Worm (Caenorhabditis elegans) whole organism, L4 larva: Measurements from ENCODE around the gene sri-37.

ENCODE experiments used
- F44E2.7 ChIP-seq: fragments of 200-800 bp; sonication (Bioruptor generic); IDR thresholded peaks from 2 replicates; pipeline ENCODE4 v2.1.2; 2022; ENCODE audit warnings: missing genetic modification characterization, missing compliant biosample characterization
- R02D3.7 ChIP-seq: fragments of 150-350 bp; sonication (generic microtip); optimal IDR thresholded peaks from 3 replicates; lab custom pipeline; 2014; ENCODE audit warnings: missing biosample characterization, missing genetic modification characterization
- T26A8.4 ChIP-seq: fragments of 200-800 bp; sonication (Bioruptor generic); IDR thresholded peaks from 2 replicates; pipeline ENCODE4 v1.3.6; 2022; ENCODE audit warnings: missing genetic modification characterization, missing compliant biosample characterization
- aha-1 ChIP-seq: fragments of 150-350 bp; peaks from one replicate; lab custom pipeline; 2014; ENCODE audit warnings: missing biosample characterization, missing genetic modification characterization
- ama-1 ChIP-seq: fragments of 150-350 bp; optimal IDR thresholded peaks from 2 replicates; lab custom pipeline; 2014; ENCODE audit warnings: inconsistent platforms, mixed read lengths
- arid-1 ChIP-seq: fragments of 200-800 bp; sonication (Bioruptor generic); conservative IDR thresholded peaks from 2 replicates; pipeline ENCODE4 v1.3.6; 2022; ENCODE audit warnings: missing genetic modification reagents, missing genetic modification characterization, missing compliant biosample characterization
- attf-4 ChIP-seq: sonication (generic microtip); optimal IDR thresholded peaks from 3 replicates; lab custom pipeline; 2017; ENCODE audit warnings: missing biosample characterization, missing genetic modification characterization
- ceh-28 ChIP-seq: fragments of 150-350 bp; optimal IDR thresholded peaks from 2 replicates; lab custom pipeline; 2014; ENCODE audit warnings: missing biosample characterization, missing genetic modification reagents, missing genetic modification characterization
- ceh-32 ChIP-seq: sonication (generic microtip); optimal IDR thresholded peaks from 2 replicates; lab custom pipeline; 2016; ENCODE audit warnings: mild to moderate bottlenecking, missing genetic modification characterization, missing compliant biosample characterization; ENCODE audit not compliant: poor library complexity
- ceh-82 ChIP-seq: sonication (generic microtip); optimal IDR thresholded peaks from 2 replicates; lab custom pipeline; 2017; ENCODE audit warnings: missing biosample characterization, missing genetic modification characterization
- cey-2 ChIP-seq: sonication (generic microtip); optimal IDR thresholded peaks from 3 replicates; lab custom pipeline; 2017; ENCODE audit warnings: missing genetic modification characterization, mild to moderate bottlenecking, missing compliant biosample characterization, antibody characterized with exemption, borderline replicate concordance; ENCODE audit not compliant: insufficient read depth
- daf-12 ChIP-seq: fragments of 150-350 bp; optimal IDR thresholded peaks from 2 replicates; lab custom pipeline; 2014; ENCODE audit warnings: missing biosample characterization, missing genetic modification reagents, missing genetic modification characterization
- daf-16 ChIP-seq, 3 experiments: sonication (generic microtip); optimal IDR thresholded peaks; 2 replicates each; lab custom pipeline; 2016 to 2017; ENCODE audit warnings: missing genetic modification characterization in 3 of 3, missing genetic modification reagents in 3 of 3, mild to moderate bottlenecking in 2 of 3, missing compliant biosample characterization in 2 of 3, missing biosample characterization in 1 of 3, moderate library complexity in 1 of 3
- daf-8 ChIP-seq: fragments of 200-800 bp; sonication (Bioruptor generic); IDR thresholded peaks from 2 replicates; pipeline ENCODE4 v1.3.6; 2022; ENCODE audit warnings: missing genetic modification characterization, missing compliant biosample characterization
- dmd-8 ChIP-seq: fragments of 200-800 bp; sonication (Bioruptor generic); IDR thresholded peaks from 2 replicates; pipeline ENCODE4 v1.3.6; 2022; ENCODE audit warnings: missing genetic modification characterization, missing compliant biosample characterization
- dmd-9 ChIP-seq: fragments of 200-800 bp; sonication (Bioruptor generic); IDR thresholded peaks from 2 replicates; pipeline ENCODE4 v1.3.6; 2022; ENCODE audit warnings: missing genetic modification reagents, missing genetic modification characterization, missing compliant biosample characterization
- duxl-1 ChIP-seq: sonication (generic microtip); optimal IDR thresholded peaks from 2 replicates; lab custom pipeline; 2016; ENCODE audit warnings: mild to moderate bottlenecking, missing genetic modification characterization, moderate library complexity, missing compliant biosample characterization; ENCODE audit not compliant: poor library complexity
- dve-1 ChIP-seq: sonication (generic microtip); optimal IDR thresholded peaks from 2 replicates; lab custom pipeline; 2017; ENCODE audit warnings: antibody characterized with exemption, mild to moderate bottlenecking, missing genetic modification characterization, missing compliant biosample characterization; ENCODE audit not compliant: insufficient read depth
- egl-27 ChIP-seq: sonication (generic microtip); optimal IDR thresholded peaks from 3 replicates; lab custom pipeline; 2017; ENCODE audit warnings: missing biosample characterization, missing genetic modification reagents, missing genetic modification characterization
- fkh-10 ChIP-seq: fragments of 150-350 bp; optimal IDR thresholded peaks from 2 replicates; lab custom pipeline; 2014; ENCODE audit warnings: missing biosample characterization, missing genetic modification reagents, missing genetic modification characterization
- fos-1 ChIP-seq: fragments of 150-350 bp; optimal IDR thresholded peaks from 2 replicates; lab custom pipeline; 2014; ENCODE audit warnings: missing biosample characterization, missing genetic modification characterization
- gei-8 ChIP-seq: fragments of 200-800 bp; sonication (Bioruptor generic); optimal IDR thresholded peaks from 2 replicates; lab custom pipeline; 2018; ENCODE audit warnings: mild to moderate bottlenecking, missing genetic modification characterization, missing compliant biosample characterization
- hif-1 ChIP-seq, 2 experiments: sonication (generic microtip); optimal IDR thresholded peaks; 2 replicates each; lab custom pipeline; 2016 to 2017; ENCODE audit warnings: missing compliant biosample characterization in 2 of 2, missing genetic modification characterization in 2 of 2, missing genetic modification reagents in 2 of 2, missing genotype in 2 of 2, mild to moderate bottlenecking in 1 of 2
- lim-7 ChIP-seq: fragments of 200-800 bp; sonication (Bioruptor generic); IDR thresholded peaks from 2 replicates; pipeline ENCODE4 v1.3.6; 2022; ENCODE audit warnings: missing genetic modification characterization, missing compliant biosample characterization
- lin-1 ChIP-seq: fragments of 200-800 bp; sonication (Bioruptor generic); IDR thresholded peaks from 2 replicates; pipeline ENCODE4 v1.3.6; 2022; ENCODE audit warnings: missing genetic modification reagents, missing genetic modification characterization, missing compliant biosample characterization
- lin-13 ChIP-seq: fragments of 150-350 bp; optimal IDR thresholded peaks from 2 replicates; lab custom pipeline; 2014; ENCODE audit warnings: missing biosample characterization, missing genetic modification reagents, missing genetic modification characterization
- lin-39 ChIP-seq: fragments of 150-350 bp; optimal IDR thresholded peaks from 2 replicates; lab custom pipeline; 2014; ENCODE audit warnings: missing biosample characterization, missing genetic modification reagents, missing genetic modification characterization
- lsy-2 ChIP-seq, 2 experiments: fragments of 150-350 bp in 1 of 2; sonication (generic microtip) in 1 of 2; optimal IDR thresholded peaks; 2 replicates each; lab custom pipeline; 2014 to 2017; ENCODE audit warnings: missing biosample characterization in 2 of 2, missing genetic modification characterization in 2 of 2
- madf-5 ChIP-seq, 2 experiments: fragments of 200-800 bp; sonication (Bioruptor generic); IDR thresholded peaks; 2 replicates each; pipeline ENCODE4 v1.3.6; 2022; ENCODE audit warnings: missing compliant biosample characterization in 2 of 2, missing genetic modification characterization in 2 of 2
- madf-9 ChIP-seq: fragments of 200-800 bp; sonication (Bioruptor generic); conservative IDR thresholded peaks from 2 replicates; pipeline ENCODE4 v1.3.6; 2022; ENCODE audit warnings: missing genetic modification reagents, missing genetic modification characterization, missing compliant biosample characterization
- mdt-29 ChIP-seq: fragments of 200-800 bp; sonication (Bioruptor generic); IDR thresholded peaks from 2 replicates; pipeline ENCODE4 v1.3.6; 2022; ENCODE audit warnings: missing genetic modification reagents, missing genetic modification characterization, missing compliant biosample characterization
- mes-2 ChIP-seq: sonication (generic microtip); optimal IDR thresholded peaks from 2 replicates; lab custom pipeline; 2016; ENCODE audit warnings: missing genotype, mild to moderate bottlenecking, missing genetic modification characterization, missing compliant biosample characterization; ENCODE audit not compliant: poor library complexity, severe bottlenecking
- nhr-10 ChIP-seq: fragments of 150-350 bp; optimal IDR thresholded peaks from 2 replicates; lab custom pipeline; 2014; ENCODE audit warnings: missing biosample characterization, missing genetic modification characterization
- nhr-102 ChIP-seq: sonication (generic microtip); optimal IDR thresholded peaks from 2 replicates; lab custom pipeline; 2016; ENCODE audit warnings: mild to moderate bottlenecking, missing genetic modification characterization, moderate library complexity, missing compliant biosample characterization
- nhr-28 ChIP-seq: fragments of 150-350 bp; optimal IDR thresholded peaks from 2 replicates; lab custom pipeline; 2014; ENCODE audit warnings: missing biosample characterization, missing genetic modification characterization
- nhr-6 ChIP-seq: fragments of 150-350 bp; optimal IDR thresholded peaks from 2 replicates; lab custom pipeline; 2014; ENCODE audit warnings: missing biosample characterization, missing genetic modification characterization
- php-3 ChIP-seq: fragments of 200-800 bp; sonication (Bioruptor generic); IDR thresholded peaks from 2 replicates; pipeline ENCODE4 v1.3.6; 2022; ENCODE audit warnings: missing genetic modification reagents, missing genetic modification characterization, missing compliant biosample characterization
- pqm-1 ChIP-seq: sonication (generic microtip); optimal IDR thresholded peaks from 2 replicates; lab custom pipeline; 2017; ENCODE audit warnings: missing biosample characterization, missing genetic modification characterization
- rbr-2 ChIP-seq: sonication (generic microtip); optimal IDR thresholded peaks from 2 replicates; lab custom pipeline; 2016; ENCODE audit warnings: missing genotype, missing genetic modification characterization, missing compliant biosample characterization
- set-16 ChIP-seq: fragments of 200-800 bp; sonication (Bioruptor generic); IDR thresholded peaks from 2 replicates; pipeline ENCODE4 v1.3.6; 2022; ENCODE audit warnings: missing genetic modification reagents, missing genetic modification characterization, missing compliant biosample characterization
- snpc-4 ChIP-seq: fragments of 150-350 bp; optimal IDR thresholded peaks from 2 replicates; lab custom pipeline; 2014; ENCODE audit warnings: missing biosample characterization, missing genetic modification characterization
- spr-3 ChIP-seq: fragments of 200-800 bp; sonication (Bioruptor generic); optimal IDR thresholded peaks from 2 replicates; lab custom pipeline; 2018; ENCODE audit warnings: mild to moderate bottlenecking, missing genetic modification characterization, missing compliant biosample characterization
- tra-1 ChIP-seq: fragments of 200-800 bp; sonication (Bioruptor generic); IDR thresholded peaks from 2 replicates; pipeline ENCODE4 v1.3.6; 2022; ENCODE audit warnings: missing genetic modification reagents, missing genetic modification characterization, missing compliant biosample characterization
- zfp-3 ChIP-seq: fragments of 200-800 bp; sonication (Bioruptor generic); conservative IDR thresholded peaks from 2 replicates; pipeline ENCODE4 v1.3.6; 2022; ENCODE audit warnings: missing genetic modification reagents, missing genetic modification characterization, missing compliant biosample characterization
- zip-11 ChIP-seq: fragments of 200-800 bp; sonication (Bioruptor generic); IDR thresholded peaks from 2 replicates; pipeline ENCODE4 v1.3.6; 2022; ENCODE audit warnings: missing genetic modification characterization, missing compliant biosample characterization

sri-37 gene

DNA sequence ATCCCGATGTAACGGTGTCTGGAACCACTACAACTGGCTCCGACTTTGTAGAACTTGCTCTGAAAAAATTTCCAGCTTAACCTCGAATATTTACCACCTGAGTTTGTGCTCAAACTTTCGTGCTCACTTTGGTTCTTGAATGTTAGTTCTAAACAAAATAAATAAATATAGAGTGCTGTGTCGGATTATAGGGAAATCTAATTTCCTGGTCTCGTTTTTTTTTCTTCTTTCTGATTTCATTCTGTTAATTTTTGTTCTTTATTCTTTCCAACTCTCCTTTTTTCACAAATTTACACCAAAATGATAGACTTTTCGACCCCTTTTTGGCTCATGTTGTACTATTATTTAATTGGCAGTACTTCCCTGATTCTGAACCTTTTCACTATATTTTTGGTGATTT lies at the start of gene sri-37:
Gene sri-37, plus strand, starts transcription at position 301 of the 400 bp plus-strand sequence.
- no peak for TF ChIP-seq cey-2 (tag; lab: Kevin White, UChicago)
- TF ChIP-seq nhr-6: no peak
- no peak for TF ChIP-seq snpc-4 (tag; lab: Kevin White, UChicago)
- TF ChIP-seq attf-4 (tag; lab: Kevin White, UChicago): no peak
- no peak for TF ChIP-seq pqm-1
- TF ChIP-seq spr-3 (GFP tag; lab: Kevin White, UChicago): no peak

DNA sequence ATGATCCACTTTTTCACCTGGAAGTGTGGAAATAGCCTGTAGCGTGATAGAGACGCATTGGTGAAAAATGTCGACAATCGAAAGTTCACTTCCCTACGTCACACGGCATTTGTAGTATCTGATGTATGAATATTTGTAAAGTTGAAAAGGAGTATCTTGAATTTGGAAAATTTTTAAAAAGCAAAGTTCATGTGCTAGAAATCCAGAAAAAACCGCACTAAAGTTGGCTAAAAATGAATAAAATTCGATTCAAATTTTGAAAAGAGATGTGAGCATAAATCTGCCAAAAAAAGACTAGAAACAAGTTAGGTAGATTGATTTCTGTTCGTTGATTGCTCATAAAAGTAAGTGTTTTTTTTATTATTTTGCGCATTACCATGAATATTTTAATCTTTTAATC lies 46.3 kb upstream of the sri-37 start, which contains the start of gene sri-74:
Gene sri-74, minus strand, starts transcription at position 101 of the 400 bp plus-strand sequence.
- TF ChIP-seq lsy-2 (tag; optimal IDR thresholded peaks at IDR 0.05; lab: Kevin White, UChicago) (no peak), madf-9 (no peak), php-3 (GFP tag; lab: Robert Waterston, UW) (no peak), zfp-3 (GFP tag; lab: Robert Waterston, UW) (no peak), F44E2.7 (GFP tag; lab: Robert Waterston, UW) (no peak), set-16 (GFP tag; lab: Robert Waterston, UW) (no peak), nhr-28 (no peak), rbr-2 (tag; lab: Kevin White, UChicago) (no peak), mes-2 (no peak), mdt-29 (GFP tag; lab: Robert Waterston, UW) (no peak), duxl-1 (no peak), daf-8 (GFP tag; lab: Robert Waterston, UW) (no peak), dmd-8 (no peak), fos-1 (no peak), ama-1 (lab: Kevin White, UChicago) (no peak), arid-1 (GFP tag; lab: Robert Waterston, UW) (no peak), dmd-9 (GFP tag; lab: Robert Waterston, UW) (no peak), R02D3.7 (tag; lab: Kevin White, UChicago) (no peak), ceh-82 (no peak), T26A8.4 (GFP tag; lab: Robert Waterston, UW) (no peak)

- no peak for TF ChIP-seq lin-39 (tag; lab: Kevin White, UChicago)
- TF ChIP-seq fkh-10 (GFP tag; lab: Kevin White, UChicago): no peak
- TF ChIP-seq dve-1 (tag; lab: Kevin White, UChicago): no peak
- no peak for TF ChIP-seq lin-13
- TF ChIP-seq madf-5 (GFP tag; IDR thresholded peaks at IDR 0.05; lab: Robert Waterston, UW): no peak
- TF ChIP-seq T26A8.4 (GFP tag; lab: Robert Waterston, UW): no peak
- TF ChIP-seq ceh-28: no peak
- TF ChIP-seq aha-1: peak; percentile 9
Measured at ce11 chrII:2585493-2585892, 43.9 kb upstream of the sri-37 start, which contains the start of gene sri-36. TSS of gene sri-36 (minus strand) at chrII:2585593.

ce11 chrII:2586861-2587554 lies 42.4 kb upstream of the sri-37 start, which contains the start of the genes F33H12.7 and sri-39:
TSS of gene F33H12.7 (minus strand) at chrII:2586911.
TSS of gene sri-39 (plus strand) at chrII:2587504.
- TF ChIP-seq mes-2: no peak
- no peak for TF ChIP-seq dve-1 (tag; lab: Kevin White, UChicago)
- TF ChIP-seq zip-11 (GFP tag; lab: Robert Waterston, UW): no peak
- TF ChIP-seq hif-1 (tag; optimal IDR thresholded peaks at IDR 0.05; lab: Kevin White, UChicago): no peak
- no peak for TF ChIP-seq lim-7
- no peak for TF ChIP-seq daf-12 (tag; lab: Kevin White, UChicago)
- no peak for TF ChIP-seq gei-8 (GFP tag; lab: Kevin White, UChicago)
- peak; percentile 81 for TF ChIP-seq nhr-28
- TF ChIP-seq nhr-10: no peak
- no peak for TF ChIP-seq madf-5 (GFP tag; IDR thresholded peaks at IDR 0.05; lab: Robert Waterston, UW)
- no peak for TF ChIP-seq fos-1
- TF ChIP-seq attf-4 (tag; lab: Kevin White, UChicago): no peak
- no peak for TF ChIP-seq egl-27 (tag; lab: Kevin White, UChicago)
- TF ChIP-seq nhr-102 (tag; lab: Kevin White, UChicago): peak; percentile 73
- no peak for TF ChIP-seq daf-16 (GFP tag; optimal IDR thresholded peaks at IDR 0.05; lab: Kevin White, UChicago)
- peak; percentile 13 for TF ChIP-seq daf-16 (tag; optimal IDR thresholded peaks at IDR 0.05; lab: Kevin White, UChicago)
- peak; percentile 87 for TF ChIP-seq pqm-1
- TF ChIP-seq nhr-6: peak; percentile 29
- 0 out of 2 replicates have a peak, but pooled peaks have one; percentile 9 for TF ChIP-seq lin-1 (GFP tag; lab: Robert Waterston, UW)
- no peak for TF ChIP-seq ceh-32 (tag; lab: Kevin White, UChicago)
- TF ChIP-seq tra-1 (GFP tag; lab: Robert Waterston, UW): no peak
